Worm (Caenorhabditis elegans) whole organism, L4/young adult: ENCODE measurements around the gene F21E9.2.

Experiments used
- W03F9.2 ChIP-seq: fragments of 150-350 bp; optimal IDR thresholded peaks from 2 replicates; lab custom pipeline; 2014; ENCODE audit warnings: missing biosample characterization, missing genetic modification characterization
- dao-5 ChIP-seq: sonication (generic microtip); optimal IDR thresholded peaks from 2 replicates; lab custom pipeline; 2016; ENCODE audit warnings: missing genotype, missing genetic modification characterization, moderate library complexity, missing compliant biosample characterization
- him-1 ChIP-seq: sonication (generic microtip); optimal IDR thresholded peaks from 2 replicates; lab custom pipeline; 2016; ENCODE audit warnings: missing genotype, missing genetic modification reagents, missing genetic modification characterization, missing compliant biosample characterization

The F21E9.2 gene

DNA sequence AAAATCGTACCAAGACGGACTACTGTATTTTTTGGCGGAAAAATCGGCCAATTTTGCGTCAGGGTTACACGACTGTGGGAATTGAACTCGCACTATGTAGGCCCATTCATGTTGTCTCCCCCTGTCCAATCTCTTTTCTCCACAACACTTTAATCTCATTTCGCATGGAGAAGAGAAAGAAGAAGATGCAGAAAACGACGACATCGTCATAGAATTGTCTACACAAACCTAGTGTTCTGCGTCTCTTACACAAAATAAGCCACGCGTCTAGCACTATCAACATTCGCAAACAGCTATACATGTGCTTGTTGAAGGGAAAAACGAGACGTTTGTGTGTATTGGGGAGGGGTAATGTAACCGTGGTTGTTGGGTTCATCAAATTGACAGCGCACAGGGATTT, 6.8 kb downstream of the F21E9.2 start:
- TF ChIP-seq W03F9.2 (tag; lab: Kevin White, UChicago) (peak; percentile 51), dao-5 (tag; lab: Kevin White, UChicago) (no peak), him-1 (tag; lab: Kevin White, UChicago) (peak; percentile 61)

ce11 chrX:1321044-1321443, 8.7 kb downstream of the F21E9.2 start, which contains the start of gene pdk-1:
Gene pdk-1 (plus strand): TSS chrX:1321344.
- no peak for TF ChIP-seq him-1 (tag; lab: Kevin White, UChicago)
- TF ChIP-seq W03F9.2 (tag; lab: Kevin White, UChicago) = no peak
- TF ChIP-seq dao-5 (tag; lab: Kevin White, UChicago) = no peak

ce11 chrX:1319708-1320107, 10.0 kb downstream of the F21E9.2 start:
- no peak for TF ChIP-seq W03F9.2 (tag; lab: Kevin White, UChicago)
- no peak for TF ChIP-seq dao-5 (tag; lab: Kevin White, UChicago)
- no peak for TF ChIP-seq him-1 (tag; lab: Kevin White, UChicago)

- TF ChIP-seq him-1 (tag; lab: Kevin White, UChicago) (no peak), W03F9.2 (tag; lab: Kevin White, UChicago) (no peak)
Measured at ce11 chrX:1311577-1311976, 18.2 kb downstream of the F21E9.2 start.

DNA sequence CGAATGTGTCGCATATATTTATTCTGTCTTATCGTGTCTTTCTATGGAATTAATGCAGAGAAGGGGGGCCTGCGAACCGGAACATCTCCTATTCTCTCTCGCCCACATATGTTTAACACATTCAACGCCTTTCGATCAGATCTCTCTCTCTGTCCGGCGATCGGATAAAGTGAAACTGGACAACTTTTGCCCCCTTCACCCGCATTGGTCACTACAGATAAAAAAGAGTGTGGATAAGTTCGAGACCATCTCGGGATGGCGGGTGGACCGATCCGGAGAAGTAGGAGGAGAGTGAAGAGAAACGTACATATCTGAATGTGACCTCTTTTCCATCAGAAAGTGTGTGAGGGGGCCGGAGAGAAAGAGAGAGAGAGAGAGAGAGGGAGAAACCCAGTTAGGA, 18.7 kb downstream of the F21E9.2 start, which contains the start of gene H42K12.3:
TSS of gene H42K12.3 (plus strand) at position 308 of the 400 bp plus-strand sequence.
- TF ChIP-seq him-1 (tag; lab: Kevin White, UChicago) (no peak), dao-5 (tag; lab: Kevin White, UChicago) (no peak), W03F9.2 (tag; lab: Kevin White, UChicago) (no peak)

DNA sequence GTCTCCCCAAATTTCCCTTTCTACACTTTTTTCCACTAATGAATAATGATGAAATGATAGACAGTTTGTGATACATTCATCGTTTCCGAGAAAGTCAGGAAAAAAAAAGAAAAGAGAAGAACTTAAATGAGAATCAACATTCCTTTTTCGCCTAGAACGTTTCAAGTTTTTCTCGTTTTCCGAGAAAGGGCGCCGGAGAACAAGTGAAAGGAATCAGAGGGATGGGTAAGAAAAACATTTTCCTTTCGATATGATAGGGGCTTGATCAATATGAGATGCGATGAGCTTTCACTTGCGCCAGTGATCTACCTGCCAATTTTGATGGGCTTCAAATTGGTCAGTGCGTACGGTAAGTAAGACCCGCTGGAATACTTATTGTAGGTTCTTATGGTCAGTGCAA, 20.3 kb downstream of the F21E9.2 start:
- TF ChIP-seq him-1 (tag; lab: Kevin White, UChicago) (no peak), W03F9.2 (tag; lab: Kevin White, UChicago) (no peak), dao-5 (tag; lab: Kevin White, UChicago) (no peak)

- TF ChIP-seq dao-5 (tag; lab: Kevin White, UChicago) (no peak), W03F9.2 (tag; lab: Kevin White, UChicago) (peak; percentile 48), him-1 (tag; lab: Kevin White, UChicago) (peak; percentile 52)
Measured at ce11 chrX:1302267-1302666, 27.5 kb downstream of the F21E9.2 start.

DNA sequence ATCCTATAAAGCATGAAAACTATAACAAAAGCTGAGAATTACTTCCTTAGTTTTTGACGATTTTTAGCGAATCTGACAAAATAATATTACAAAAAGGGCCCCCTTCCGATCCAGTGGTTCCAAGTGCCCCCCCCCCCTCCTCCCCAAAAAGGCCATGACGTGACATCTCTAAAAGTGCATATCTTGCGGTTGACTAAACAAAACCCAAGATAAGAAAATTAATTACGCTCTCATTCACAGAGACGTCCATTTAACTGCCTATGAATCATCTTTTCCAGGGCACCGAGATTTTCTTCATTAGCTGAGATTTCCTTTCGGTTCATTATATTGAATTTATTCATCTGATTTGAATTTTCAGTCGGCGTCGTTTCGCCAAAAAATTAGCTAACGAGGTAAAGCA, 29.9 kb downstream of the F21E9.2 start, which contains the start of gene inso-1:
TSS of gene inso-1 (plus strand) at position 301 of the 400 bp plus-strand sequence.
- TF ChIP-seq dao-5 (tag; lab: Kevin White, UChicago) = no peak
- TF ChIP-seq W03F9.2 (tag; lab: Kevin White, UChicago) = no peak
- no peak for TF ChIP-seq him-1 (tag; lab: Kevin White, UChicago)

- TF ChIP-seq dao-5 (tag; lab: Kevin White, UChicago) (no peak), him-1 (tag; lab: Kevin White, UChicago) (no peak), W03F9.2 (tag; lab: Kevin White, UChicago) (no peak)
Measured at ce11 chrX:1295713-1296112, 34.0 kb downstream of the F21E9.2 start.

DNA sequence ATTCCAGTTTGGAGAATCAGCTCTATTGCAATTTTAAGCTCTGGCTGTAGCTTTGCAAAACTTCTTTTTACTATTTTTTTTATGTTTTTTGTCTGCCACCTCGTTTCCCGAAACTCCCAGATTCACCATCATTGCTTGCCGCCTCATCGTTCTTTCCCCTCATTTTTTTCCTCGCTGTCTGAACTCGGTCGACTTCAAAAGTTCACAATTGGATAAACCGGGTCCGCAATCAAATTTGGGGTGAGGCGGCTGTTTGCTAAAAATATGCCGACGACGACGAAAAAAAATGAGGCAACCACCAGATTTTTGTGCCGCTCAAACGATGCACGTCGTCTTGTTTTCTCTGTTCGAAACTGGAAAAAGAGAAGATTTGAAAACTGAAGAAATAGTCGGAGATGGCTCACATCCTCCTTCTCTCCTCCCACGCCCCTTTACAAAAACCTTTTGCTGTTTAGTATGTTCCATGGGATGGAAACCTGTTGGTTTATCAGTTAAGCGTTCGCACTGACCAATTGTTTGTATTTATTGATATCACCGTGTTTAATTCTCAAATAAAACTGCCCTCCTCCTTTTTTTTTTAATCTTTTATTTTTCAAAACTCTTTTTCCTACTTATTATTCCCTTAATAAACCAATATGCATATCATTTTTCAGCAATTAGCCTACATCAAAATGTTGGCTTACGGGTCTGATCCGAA, 35.0 kb downstream of the F21E9.2 start, which contains the start of gene dop-4:
TSS of gene dop-4 (plus strand) at position 647 of the 697 bp plus-strand sequence.
- TF ChIP-seq dao-5 (tag; lab: Kevin White, UChicago) = no peak
- TF ChIP-seq him-1 (tag; lab: Kevin White, UChicago) = no peak
- TF ChIP-seq W03F9.2 (tag; lab: Kevin White, UChicago) = no peak

DNA sequence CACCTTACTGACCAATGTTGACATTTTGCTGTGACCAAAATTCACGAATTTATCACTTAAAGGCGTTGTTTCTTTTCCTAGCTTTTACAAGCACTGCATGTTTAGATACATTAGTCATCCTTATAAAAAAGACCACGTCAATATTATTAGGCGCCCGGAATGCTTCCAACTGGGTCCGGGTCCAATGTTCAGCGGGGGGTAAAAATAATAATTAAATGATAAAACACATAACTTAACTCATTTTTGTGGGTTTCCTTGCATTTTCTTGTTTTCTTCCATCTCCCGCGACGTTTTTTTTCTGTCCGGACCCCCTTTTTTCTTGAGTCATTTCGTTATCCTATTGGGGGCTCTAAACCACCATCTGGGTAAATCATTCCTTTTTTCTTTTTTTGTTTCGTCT, 36.3 kb downstream of the F21E9.2 start:
- no peak for TF ChIP-seq W03F9.2 (tag; lab: Kevin White, UChicago)
- no peak for TF ChIP-seq dao-5 (tag; lab: Kevin White, UChicago)
- no peak for TF ChIP-seq him-1 (tag; lab: Kevin White, UChicago)

DNA sequence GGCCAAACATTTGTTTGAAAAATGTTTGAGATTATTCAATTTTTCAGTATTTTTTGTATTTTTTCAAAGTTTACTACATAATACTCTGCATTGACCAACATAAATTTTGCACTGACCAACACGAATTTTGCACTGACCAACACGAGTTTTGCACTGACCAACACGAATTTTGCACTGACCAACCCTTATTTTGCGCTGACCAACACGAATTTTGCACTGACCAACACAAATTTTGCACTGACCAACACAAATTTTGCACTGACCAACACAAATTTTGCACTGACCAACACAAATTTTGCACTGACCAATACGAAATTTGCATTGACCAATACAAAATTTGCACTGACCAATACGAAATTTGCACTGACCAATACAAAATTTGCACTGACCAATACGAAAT, 36.9 kb downstream of the F21E9.2 start:
- TF ChIP-seq W03F9.2 (tag; lab: Kevin White, UChicago) (no peak), him-1 (tag; lab: Kevin White, UChicago) (no peak), dao-5 (tag; lab: Kevin White, UChicago) (no peak)
